Worm (Caenorhabditis elegans) whole organism, L4/young adult: ENCODE measurements around the gene K03B4.9.

Source experiments
- dao-5 ChIP-seq: sonication (generic microtip); optimal IDR thresholded peaks from 2 replicates; lab custom pipeline; 2016; ENCODE audit warnings: missing genotype, missing genetic modification characterization, moderate library complexity, missing compliant biosample characterization
- him-1 ChIP-seq: sonication (generic microtip); optimal IDR thresholded peaks from 2 replicates; lab custom pipeline; 2016; ENCODE audit warnings: missing genotype, missing genetic modification reagents, missing genetic modification characterization, missing compliant biosample characterization

ce11 chrV:4719965-4720364, 47.6 kb upstream of the K03B4.9 start, which contains the start of gene prx-6:
- TF ChIP-seq him-1 (tag; lab: Kevin White, UChicago) (no peak), dao-5 (tag; lab: Kevin White, UChicago) (no peak)
